Fruit fly (Drosophila melanogaster) whole organism, embryonic: ENCODE data around the gene Rnp4F.
A peak's percentile ranks its signal among the peaks of the same experiment; 100 is the strongest.

Experiments used
- BtbVII ChIP-seq: fragments of 200-800 bp; sonication (Bioruptor generic); optimal IDR thresholded peaks from 3 replicates; lab custom pipeline; 2017; ENCODE audit warnings: missing biosample characterization, mild to moderate bottlenecking, missing genetic modification characterization
- CG10209 ChIP-seq: fragments of 200-800 bp; sonication (Bioruptor generic); optimal IDR thresholded peaks from 3 replicates; lab custom pipeline; 2017; ENCODE audit warnings: missing biosample characterization, mild to moderate bottlenecking, missing genetic modification characterization, missing genetic modification reagents
- CG10654 ChIP-seq: fragments of 200-800 bp; sonication (Bioruptor generic); optimal IDR thresholded peaks from 2 replicates; lab custom pipeline; 2016; ENCODE audit warnings: missing biosample characterization, missing genetic modification characterization
- CG12071 ChIP-seq: fragments of 200-800 bp; sonication (Bioruptor generic); optimal IDR thresholded peaks from 3 replicates; lab custom pipeline; 2018; ENCODE audit warnings: missing biosample characterization, mild to moderate bottlenecking, missing genetic modification characterization
- CG13123 ChIP-seq: fragments of 200-800 bp; sonication (Bioruptor generic); optimal IDR thresholded peaks from 2 replicates; lab custom pipeline; 2016; ENCODE audit warnings: missing biosample characterization, missing genetic modification characterization
- CG13624 ChIP-seq: fragments of 200-800 bp; sonication (Bioruptor generic); optimal IDR thresholded peaks from 2 replicates; lab custom pipeline; 2016; ENCODE audit warnings: missing biosample characterization, missing genetic modification characterization
- CG14441 ChIP-seq: fragments of 200-800 bp; sonication (Bioruptor generic); IDR thresholded peaks from 2 replicates; pipeline ENCODE4 v1.3.6; 2022; ENCODE audit warnings: missing biosample characterization, missing genetic modification characterization
- CG14667 ChIP-seq: fragments of 200-800 bp; sonication (Bioruptor generic); IDR thresholded peaks from 2 replicates; pipeline ENCODE4 v1.3.6; 2022; ENCODE audit warnings: missing biosample characterization, missing genetic modification characterization
- CG15601 ChIP-seq: fragments of 200-800 bp; sonication (Bioruptor generic); optimal IDR thresholded peaks from 3 replicates; lab custom pipeline; 2019; ENCODE audit warnings: missing biosample characterization, mild to moderate bottlenecking, missing genetic modification characterization, moderate library complexity
- CG16863 ChIP-seq: fragments of 200-800 bp; sonication (Bioruptor generic); optimal IDR thresholded peaks from 3 replicates; lab custom pipeline; 2016; ENCODE audit warnings: missing biosample characterization, missing genetic modification characterization
- CG1792 ChIP-seq: fragments of 200-800 bp; sonication (Bioruptor generic); optimal IDR thresholded peaks from 2 replicates; lab custom pipeline; 2016; ENCODE audit warnings: missing biosample characterization, missing genetic modification characterization
- CG31224 ChIP-seq: fragments of 200-800 bp; sonication (Bioruptor generic); IDR thresholded peaks from 2 replicates; pipeline ENCODE4 v1.3.6; 2022; ENCODE audit warnings: missing biosample characterization, missing genetic modification characterization
- CG32767 ChIP-seq: fragments of 200-800 bp; sonication (Bioruptor generic); IDR thresholded peaks from 2 replicates; pipeline ENCODE4 v1.3.6; 2022; ENCODE audit warnings: missing biosample characterization, missing genetic modification characterization
- CG4707 ChIP-seq: fragments of 200-800 bp; sonication (Bioruptor generic); optimal IDR thresholded peaks from 2 replicates; lab custom pipeline; 2018; ENCODE audit warnings: missing biosample characterization, mild to moderate bottlenecking, missing genetic modification characterization, moderate library complexity
- CG4820 ChIP-seq: fragments of 200-800 bp; sonication (Bioruptor generic); optimal IDR thresholded peaks from 3 replicates; lab custom pipeline; 2016; ENCODE audit warnings: missing biosample characterization, missing genetic modification characterization
- CG6654 ChIP-seq: fragments of 200-800 bp; sonication (Bioruptor generic); optimal IDR thresholded peaks from 2 replicates; lab custom pipeline; 2017; ENCODE audit warnings: missing biosample characterization, mild to moderate bottlenecking, missing genetic modification characterization
- CG6854 ChIP-seq: fragments of 200-800 bp; sonication (Bioruptor generic); optimal IDR thresholded peaks from 3 replicates; lab custom pipeline; 2017; ENCODE audit warnings: missing biosample characterization, mild to moderate bottlenecking, missing genetic modification characterization
- CG7786 ChIP-seq: fragments of 200-800 bp; sonication (Bioruptor generic); optimal IDR thresholded peaks from 2 replicates; lab custom pipeline; 2016; ENCODE audit warnings: missing biosample characterization, missing genetic modification characterization
- CG7928 ChIP-seq: fragments of 200-800 bp; sonication (Bioruptor generic); optimal IDR thresholded peaks from 2 replicates; lab custom pipeline; 2017; ENCODE audit warnings: missing biosample characterization, mild to moderate bottlenecking, missing genetic modification characterization
- CG9215 ChIP-seq: fragments of 200-800 bp; sonication (Bioruptor generic); IDR thresholded peaks from 2 replicates; pipeline ENCODE4 v1.3.6; 2022; ENCODE audit warnings: missing biosample characterization, missing genetic modification characterization
- CG9817 ChIP-seq: fragments of 200-800 bp; sonication (Bioruptor generic); optimal IDR thresholded peaks from 2 replicates; lab custom pipeline; 2018; ENCODE audit warnings: missing biosample characterization, mild to moderate bottlenecking, missing genetic modification characterization, moderate library complexity
- CTCF ChIP-seq: fragments of 200-800 bp; sonication (Bioruptor generic); optimal IDR thresholded peaks from 2 replicates; lab custom pipeline; 2017; ENCODE audit warnings: missing biosample characterization, mild to moderate bottlenecking, missing genetic modification characterization, moderate library complexity
- Dad ChIP-seq: fragments of 200-800 bp; sonication (Bioruptor generic); optimal IDR thresholded peaks from 3 replicates; lab custom pipeline; 2016; ENCODE audit warnings: missing biosample characterization, missing genetic modification characterization
- Dbx ChIP-seq: fragments of 200-800 bp; sonication (Bioruptor generic); IDR thresholded peaks from 3 replicates; pipeline ENCODE4 v1.3.6; 2022; ENCODE audit warnings: missing biosample characterization, missing genetic modification characterization
- Eip74EF ChIP-seq, 2 experiments: fragments of 200-800 bp in 1 of 2; fragments of >200 bp in 1 of 2; sonication (Bioruptor generic) in 1 of 2; optimal IDR thresholded peaks; 2 replicates each; lab custom pipeline; 2017 to 2019; ENCODE audit warnings: missing biosample characterization in 2 of 2, missing genetic modification characterization in 2 of 2, mild to moderate bottlenecking in 1 of 2, moderate library complexity in 1 of 2
- Fer2 ChIP-seq: fragments of 200-800 bp; sonication (Bioruptor generic); optimal IDR thresholded peaks from 2 replicates; lab custom pipeline; 2018; ENCODE audit warnings: missing biosample characterization, mild to moderate bottlenecking, missing genetic modification characterization, moderate library complexity
- HLH54F ChIP-seq: fragments of 200-800 bp; sonication (Bioruptor generic); optimal IDR thresholded peaks from 3 replicates; lab custom pipeline; 2016; ENCODE audit warnings: missing biosample characterization, missing genetic modification characterization
- Hmx ChIP-seq: fragments of 200-800 bp; sonication (Bioruptor generic); optimal IDR thresholded peaks from 2 replicates; lab custom pipeline; 2016; ENCODE audit warnings: missing biosample characterization, missing genetic modification characterization
- Hr3 ChIP-seq: fragments of 200-800 bp; sonication (Bioruptor generic); optimal IDR thresholded peaks from 3 replicates; lab custom pipeline; 2016; ENCODE audit warnings: missing biosample characterization, missing genetic modification characterization
- Max ChIP-seq: fragments of 200-800 bp; sonication (Bioruptor generic); optimal IDR thresholded peaks from 2 replicates; lab custom pipeline; 2016; ENCODE audit warnings: missing biosample characterization, mild to moderate bottlenecking, missing genetic modification characterization
- Mrtf ChIP-seq: fragments of 200-800 bp; sonication (Bioruptor generic); IDR thresholded peaks from 3 replicates; pipeline ENCODE4 v1.3.6; 2022; ENCODE audit warnings: missing biosample characterization, missing genetic modification characterization
- Optix ChIP-seq: fragments of 200-800 bp; sonication (Bioruptor generic); IDR thresholded peaks from 3 replicates; pipeline ENCODE4 v1.3.6; 2022; ENCODE audit warnings: missing biosample characterization, missing genetic modification characterization
- Sin3A ChIP-seq: fragments of >200 bp; optimal IDR thresholded peaks from 2 replicates; lab custom pipeline; 2018
- Taf1 ChIP-seq: fragments of 200-800 bp; sonication (Bioruptor generic); IDR thresholded peaks from 2 replicates; pipeline ENCODE4 v1.3.6; 2022; ENCODE audit warnings: missing biosample characterization, missing genetic modification characterization
- Xrp1 ChIP-seq: fragments of 200-800 bp; sonication (Bioruptor generic); IDR thresholded peaks from 2 replicates; pipeline ENCODE4 v1.3.6; 2022; ENCODE audit warnings: missing biosample characterization, missing genetic modification characterization
- ase ChIP-seq: fragments of 200-800 bp; sonication (Bioruptor generic); IDR thresholded peaks from 3 replicates; pipeline ENCODE4 v1.3.6; 2022; ENCODE audit warnings: missing biosample characterization, missing genetic modification characterization
- ash1 ChIP-seq: fragments of 200-800 bp; sonication (Bioruptor generic); optimal IDR thresholded peaks from 2 replicates; lab custom pipeline; 2018; ENCODE audit warnings: missing biosample characterization, mild to moderate bottlenecking, missing genetic modification characterization
- bab2 ChIP-seq: fragments of 200-800 bp; sonication (Bioruptor generic); optimal IDR thresholded peaks from 2 replicates; lab custom pipeline; 2016; ENCODE audit warnings: missing biosample characterization, missing genetic modification characterization
- bowl ChIP-seq: fragments of 200-800 bp; sonication (Bioruptor generic); IDR thresholded peaks from 2 replicates; pipeline ENCODE4 v1.3.6; 2022; ENCODE audit warnings: missing biosample characterization, missing genetic modification characterization
- dan ChIP-seq: fragments of 200-800 bp; sonication (Bioruptor generic); IDR thresholded peaks from 2 replicates; pipeline ENCODE4 v1.3.6; 2022; ENCODE audit warnings: missing biosample characterization, missing genetic modification characterization
- disco-r ChIP-seq: fragments of 200-800 bp; sonication (Bioruptor generic); optimal IDR thresholded peaks from 2 replicates; lab custom pipeline; 2016; ENCODE audit warnings: missing biosample characterization, missing genetic modification characterization
- ftz-f1 ChIP-seq: fragments of 200-800 bp; sonication (Bioruptor generic); optimal IDR thresholded peaks from 2 replicates; lab custom pipeline; 2016; ENCODE audit warnings: missing biosample characterization, missing genetic modification characterization
- ham ChIP-seq: fragments of 200-800 bp; sonication (Bioruptor generic); IDR thresholded peaks from 2 replicates; pipeline ENCODE4 v1.3.6; 2022; ENCODE audit warnings: missing biosample characterization, missing genetic modification characterization
- kay ChIP-seq: fragments of 200-800 bp; sonication (Bioruptor generic); optimal IDR thresholded peaks from 2 replicates; lab custom pipeline; 2016; ENCODE audit warnings: missing biosample characterization, missing genetic modification characterization
- lilli ChIP-seq: fragments of 200-800 bp; sonication (Bioruptor generic); optimal IDR thresholded peaks from 3 replicates; lab custom pipeline; 2016; ENCODE audit warnings: missing biosample characterization, missing genetic modification characterization
- lov ChIP-seq, 2 experiments: fragments of 200-800 bp in 1 of 2; fragments of >200 bp in 1 of 2; sonication (Bioruptor generic) in 1 of 2; IDR thresholded peaks in 1 of 2; optimal IDR thresholded peaks in 1 of 2; 2 replicates in 1 of 2; 3 replicates in 1 of 2; pipeline versions ENCODE4 v1.3.6 to Lab custom; 2017 to 2022; ENCODE audit warnings: missing biosample characterization in 1 of 2, missing genetic modification characterization in 1 of 2
- nmo ChIP-seq: fragments of 200-800 bp; sonication (Bioruptor generic); optimal IDR thresholded peaks from 2 replicates; lab custom pipeline; 2018; ENCODE audit warnings: missing biosample characterization, mild to moderate bottlenecking, missing genetic modification characterization, moderate library complexity
- pho ChIP-seq: fragments of 200-800 bp; sonication (Bioruptor generic); optimal IDR thresholded peaks from 2 replicates; lab custom pipeline; 2016; ENCODE audit warnings: missing biosample characterization, missing genetic modification characterization
- pum ChIP-seq: fragments of 200-800 bp; sonication (Bioruptor generic); optimal IDR thresholded peaks from 2 replicates; lab custom pipeline; 2016; ENCODE audit warnings: missing biosample characterization, missing genetic modification characterization
- sens-2 ChIP-seq: fragments of 200-800 bp; sonication (Bioruptor generic); IDR thresholded peaks from 2 replicates; pipeline ENCODE4 v1.3.6; 2022; ENCODE audit warnings: missing biosample characterization, missing genetic modification characterization
- sr ChIP-seq: fragments of 200-800 bp; sonication (Bioruptor generic); IDR thresholded peaks from 3 replicates; pipeline ENCODE4 v1.3.6; 2022; ENCODE audit warnings: missing biosample characterization, missing genetic modification characterization
- zen ChIP-seq: fragments of 200-800 bp; sonication (Bioruptor generic); optimal IDR thresholded peaks from 3 replicates; lab custom pipeline; 2018; ENCODE audit warnings: missing biosample characterization, mild to moderate bottlenecking, missing genetic modification characterization, moderate library complexity

The Rnp4F gene

DNA sequence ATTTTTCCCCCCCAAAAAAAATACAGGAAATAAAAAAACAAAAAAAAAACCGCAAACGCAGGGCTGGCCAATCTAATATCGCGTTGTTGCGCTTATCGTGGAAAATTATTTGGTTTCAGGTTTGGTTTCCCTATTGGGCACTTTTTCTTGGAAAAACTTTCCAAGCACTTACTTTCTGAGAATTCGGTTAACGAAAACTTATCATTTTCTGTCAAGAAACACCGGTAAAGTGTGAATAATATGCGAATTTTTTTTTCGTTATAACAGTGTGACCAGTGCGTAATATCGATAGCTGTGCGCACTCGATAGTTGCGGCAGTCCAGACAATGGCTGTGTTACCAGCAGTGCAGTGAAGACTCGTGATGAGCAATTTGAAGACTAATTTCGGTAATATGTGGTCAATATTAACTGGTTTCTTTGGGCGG lies at the start of gene Rnp4F (continued):
- TF ChIP-seq CG7928 (GFP tag; lab: Kevin White, UChicago) = peak; percentile 87
- TF ChIP-seq zen = peak; percentile 58
- peak; percentile 16 for TF ChIP-seq Fer2 (tag; lab: Kevin White, UChicago)
- peak; percentile 45; the same call in 2 of the 3 replicates for TF ChIP-seq ase (GFP tag; lab: Robert Waterston, UW)
- peak; percentile 47 for TF ChIP-seq Max (GFP tag; lab: Kevin White, UChicago)
- no peak for TF ChIP-seq ash1 (GFP tag; lab: Kevin White, UChicago)
- TF ChIP-seq CTCF (GFP tag; lab: Kevin White, UChicago) = peak; percentile 16
- peak; percentile 71 for TF ChIP-seq nmo (GFP tag; lab: Kevin White, UChicago)
- no peak for TF ChIP-seq lov (optimal IDR thresholded peaks at IDR 0.05; lab: Kevin White, UChicago)
- TF ChIP-seq lov (GFP tag; IDR thresholded peaks at IDR 0.05; lab: Robert Waterston, UW) = peak; percentile 66; the same call in 1 of the 3 replicates
- no peak for TF ChIP-seq ftz-f1 (GFP tag; lab: Kevin White, UChicago)
- TF ChIP-seq CG12071 (GFP tag; lab: Kevin White, UChicago) = no peak
- TF ChIP-seq BtbVII (GFP tag; lab: Kevin White, UChicago) = no peak
- TF ChIP-seq pho (GFP tag; lab: Kevin White, UChicago) = peak; percentile 77
- peak; percentile 82 for TF ChIP-seq CG7786
- peak; percentile 76 for TF ChIP-seq CG9215
- no peak for TF ChIP-seq sens-2 (GFP tag; lab: Robert Waterston, UW)
- no peak for TF ChIP-seq CG6654 (GFP tag; lab: Kevin White, UChicago)
- TF ChIP-seq disco-r (GFP tag; lab: Kevin White, UChicago) = peak; percentile 64
- TF ChIP-seq CG10654 (GFP tag; lab: Kevin White, UChicago) = peak; percentile 51
- TF ChIP-seq CG13123 = peak; percentile 16
- TF ChIP-seq CG10209 (GFP tag; lab: Kevin White, UChicago) = peak; percentile 51
- TF ChIP-seq bowl (GFP tag; lab: Robert Waterston, UW) = 0 out of 2 replicates have a peak, but pooled peaks have one; percentile 24
- peak; percentile 78 for TF ChIP-seq CG13624 (GFP tag; lab: Kevin White, UChicago)
- TF ChIP-seq Eip74EF (GFP tag; optimal IDR thresholded peaks at IDR 0.05; lab: Kevin White, UChicago) = no peak
- TF ChIP-seq Taf1 (GFP tag; lab: Robert Waterston, UW) = peak; percentile 21; the same call in 1 of the 2 replicates
- TF ChIP-seq sr = 0 out of 3 replicates have a peak, but pooled peaks have one; percentile 17
- peak; percentile 57; the same call in 2 of the 3 replicates for TF ChIP-seq Mrtf (GFP tag; lab: Robert Waterston, UW)
- TF ChIP-seq Dbx (GFP tag; lab: Robert Waterston, UW) = peak; percentile 72
- peak; percentile 56 for TF ChIP-seq kay (GFP tag; lab: Kevin White, UChicago)
- peak; percentile 67 for TF ChIP-seq Hr3 (GFP tag; lab: Kevin White, UChicago)
- peak; percentile 57 for TF ChIP-seq CG14667 (GFP tag; lab: Robert Waterston, UW)
- TF ChIP-seq CG9817 (tag; lab: Kevin White, UChicago) = peak; percentile 74
- no peak for TF ChIP-seq CG4707
- peak; percentile 63 for TF ChIP-seq Dad (GFP tag; lab: Kevin White, UChicago)
- TF ChIP-seq ham = peak; percentile 28; the same call in 1 of the 2 replicates
- peak; percentile 87 for TF ChIP-seq HLH54F (GFP tag; lab: Kevin White, UChicago)
- TF ChIP-seq CG1792 (GFP tag; lab: Kevin White, UChicago) = peak; percentile 45
- no peak for TF ChIP-seq dan
- no peak for TF ChIP-seq CG6854 (GFP tag; lab: Kevin White, UChicago)
- no peak for TF ChIP-seq Hmx
- peak; percentile 41 for TF ChIP-seq CG4820 (GFP tag; lab: Kevin White, UChicago)
- TF ChIP-seq Sin3A (lab: Kevin White, UChicago) = peak; percentile 81
- 0 out of 2 replicates have a peak, but pooled peaks have one; percentile 31 for TF ChIP-seq Xrp1 (GFP tag; lab: Robert Waterston, UW)
- peak; percentile 72 for TF ChIP-seq pum (GFP tag; lab: Kevin White, UChicago)
- peak; percentile 47 for TF ChIP-seq CG31224
- no peak for TF ChIP-seq CG15601 (tag; lab: Kevin White, UChicago)
- peak; percentile 80 for TF ChIP-seq lilli
- no peak; the same call in 1 of the 2 replicates for TF ChIP-seq CG32767 (GFP tag; lab: Robert Waterston, UW)
- peak; percentile 57; the same call in 2 of the 3 replicates for TF ChIP-seq Optix (GFP tag; lab: Robert Waterston, UW)
- TF ChIP-seq CG14441 (GFP tag; lab: Robert Waterston, UW) = peak; percentile 66
- peak; percentile 68 for TF ChIP-seq bab2 (GFP tag; lab: Kevin White, UChicago)
- peak; percentile 53 for TF ChIP-seq CG16863
